Fruit fly (Drosophila melanogaster) S2 (cell line): ENCODE data around the gene cDIP.

Experiments
- CG8478 ChIP-seq: fragments of >200 bp; optimal IDR thresholded peaks from 2 replicates; lab custom pipeline; 2018
- CTCF ChIP-seq, 2 experiments: fragments of >200 bp; optimal IDR thresholded peaks; 2 replicates each; lab custom pipeline; 2018

Gene cDIP

dm6 chr3R:21193742-21194141 is 32.9 kb upstream of the cDIP start:
- TF ChIP-seq CG8478 (lab: Kevin White, UChicago) (no peak), CTCF (optimal IDR thresholded peaks at IDR 0.05; lab: Kevin White, UChicago) (no peak)

dm6 chr3R:21192267-21192666 is 31.4 kb upstream of the cDIP start:
- no peak for TF ChIP-seq CG8478 (lab: Kevin White, UChicago)
- TF ChIP-seq CTCF (optimal IDR thresholded peaks at IDR 0.05; lab: Kevin White, UChicago), result no peak

- TF ChIP-seq CG8478 (lab: Kevin White, UChicago) (no peak), CTCF (optimal IDR thresholded peaks at IDR 0.05; lab: Kevin White, UChicago) (no peak)
Observed at dm6 chr3R:21190797-21191401, 30.0 kb upstream of the cDIP start.

dm6 chr3R:21189520-21190180 is 28.8 kb upstream of the cDIP start:
- TF ChIP-seq CTCF (optimal IDR thresholded peaks at IDR 0.05; lab: Kevin White, UChicago) (no peak), CG8478 (lab: Kevin White, UChicago) (no peak)

- TF ChIP-seq CG8478 (lab: Kevin White, UChicago) (no peak), CTCF (optimal IDR thresholded peaks at IDR 0.05; lab: Kevin White, UChicago) (no peak)
Observed at dm6 chr3R:21188540-21189276, 27.8 kb upstream of the cDIP start.

dm6 chr3R:21187394-21188392 is 26.8 kb upstream of the cDIP start:
- no peak for TF ChIP-seq CTCF (optimal IDR thresholded peaks at IDR 0.05; lab: Kevin White, UChicago)
- no peak for TF ChIP-seq CG8478 (lab: Kevin White, UChicago)

dm6 chr3R:21186606-21187393 is 25.9 kb upstream of the cDIP start:
- TF ChIP-seq CTCF (optimal IDR thresholded peaks at IDR 0.05; lab: Kevin White, UChicago) (no peak), CG8478 (lab: Kevin White, UChicago) (no peak)

dm6 chr3R:21185655-21186054 is 24.8 kb upstream of the cDIP start:
- TF ChIP-seq CTCF (optimal IDR thresholded peaks at IDR 0.05; lab: Kevin White, UChicago) (no peak), CG8478 (lab: Kevin White, UChicago) (no peak)

- TF ChIP-seq CTCF (optimal IDR thresholded peaks at IDR 0.05; lab: Kevin White, UChicago), result peak; percentile 84 to 95
- no peak for TF ChIP-seq CG8478 (lab: Kevin White, UChicago)
Observed at dm6 chr3R:21184373-21185132, 23.7 kb upstream of the cDIP start.

- TF ChIP-seq CTCF (optimal IDR thresholded peaks at IDR 0.05; lab: Kevin White, UChicago) (no peak), CG8478 (lab: Kevin White, UChicago) (no peak)
Observed at dm6 chr3R:21181957-21182356, 21.1 kb upstream of the cDIP start.

- TF ChIP-seq CG8478 (lab: Kevin White, UChicago) (no peak), CTCF (optimal IDR thresholded peaks at IDR 0.05; lab: Kevin White, UChicago) (no peak)
Observed at dm6 chr3R:21180391-21180796, 19.5 kb upstream of the cDIP start.

dm6 chr3R:21179592-21180390 is 18.9 kb upstream of the cDIP start:
- TF ChIP-seq CTCF (optimal IDR thresholded peaks at IDR 0.05; lab: Kevin White, UChicago) (peak; percentile 93 to 97), CG8478 (lab: Kevin White, UChicago) (no peak)
